Worm (Caenorhabditis elegans) whole organism, L2 larva: ENCODE results near the gene col-120.

Source experiments
- aly-2 ChIP-seq: fragments of 150-350 bp; optimal IDR thresholded peaks from 2 replicates; lab custom pipeline; 2014; ENCODE audit warnings: missing biosample characterization, missing genetic modification characterization
- fos-1 ChIP-seq: fragments of 150-350 bp; optimal IDR thresholded peaks from 2 replicates; lab custom pipeline; 2014; ENCODE audit warnings: missing biosample characterization, missing genetic modification characterization
- nhr-11 ChIP-seq: fragments of 150-350 bp; optimal IDR thresholded peaks from 2 replicates; lab custom pipeline; 2014; ENCODE audit warnings: missing biosample characterization, missing genetic modification characterization
- nhr-12 ChIP-seq: fragments of 150-350 bp; optimal IDR thresholded peaks from 2 replicates; lab custom pipeline; 2014; ENCODE audit warnings: missing biosample characterization, missing genetic modification characterization
- nhr-25 ChIP-seq: fragments of 150-350 bp; sonication (generic microtip); optimal IDR thresholded peaks from 3 replicates; lab custom pipeline; 2014; ENCODE audit warnings: missing biosample characterization, missing genetic modification characterization
- nhr-77 ChIP-seq: fragments of 150-350 bp; optimal IDR thresholded peaks from 2 replicates; lab custom pipeline; 2014; ENCODE audit warnings: missing biosample characterization, missing genetic modification characterization
- skn-1 ChIP-seq: sonication (generic microtip); optimal IDR thresholded peaks from 2 replicates; lab custom pipeline; 2017; ENCODE audit warnings: missing biosample characterization, missing genetic modification characterization
- snpc-4 ChIP-seq: fragments of 150-350 bp; optimal IDR thresholded peaks from 2 replicates; lab custom pipeline; 2014; ENCODE audit warnings: missing biosample characterization, missing genetic modification characterization
- ztf-4 ChIP-seq: fragments of 150-350 bp; optimal IDR thresholded peaks from 2 replicates; lab custom pipeline; 2014; ENCODE audit warnings: missing biosample characterization, missing genetic modification characterization

DNA sequence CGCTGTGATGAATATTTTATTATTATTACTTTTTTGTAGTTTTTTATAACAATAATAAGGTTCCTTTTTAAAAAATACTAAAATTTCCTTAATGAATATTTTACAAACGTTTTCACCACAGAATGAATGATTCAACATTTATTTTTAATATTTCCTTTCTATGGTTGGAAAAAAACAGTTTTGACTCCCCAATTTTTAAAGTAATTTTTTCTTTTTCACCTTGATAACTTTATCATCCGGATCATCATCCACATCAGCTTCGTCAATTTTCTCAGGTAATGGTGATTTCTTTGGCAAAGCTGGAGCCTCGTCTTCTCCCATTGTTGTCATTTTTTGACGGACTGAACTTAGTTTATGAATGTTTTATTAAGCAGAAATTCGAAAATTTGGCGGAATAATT is 17.9 kb downstream of the col-120 start, which contains the start of gene rab-28:
- TF ChIP-seq nhr-25 (tag; lab: Kevin White, UChicago) (no peak), fos-1 (no peak), snpc-4 (tag; lab: Kevin White, UChicago) (no peak), nhr-77 (tag; lab: Kevin White, UChicago) (no peak), ztf-4 (no peak), nhr-11 (tag; lab: Kevin White, UChicago) (no peak), skn-1 (tag; lab: Kevin White, UChicago) (no peak), aly-2 (tag; lab: Kevin White, UChicago) (no peak), nhr-12 (tag; lab: Kevin White, UChicago) (no peak)
